Fruit fly (Drosophila melanogaster): ENCODE data around the gene CG5664.

dm6 chr3L:21455196-21455595 lies 14.0 kb upstream of the CG5664 start:
- TF ChIP-seq D1 (tag; optimal IDR thresholded peaks at IDR 0.05), result no peak
- TF ChIP-seq CG12605 (GFP tag; IDR thresholded peaks at IDR 0.05), result no peak
